Worm (Caenorhabditis elegans): Measurements from ENCODE around the gene nhr-255.

Gene nhr-255

DNA sequence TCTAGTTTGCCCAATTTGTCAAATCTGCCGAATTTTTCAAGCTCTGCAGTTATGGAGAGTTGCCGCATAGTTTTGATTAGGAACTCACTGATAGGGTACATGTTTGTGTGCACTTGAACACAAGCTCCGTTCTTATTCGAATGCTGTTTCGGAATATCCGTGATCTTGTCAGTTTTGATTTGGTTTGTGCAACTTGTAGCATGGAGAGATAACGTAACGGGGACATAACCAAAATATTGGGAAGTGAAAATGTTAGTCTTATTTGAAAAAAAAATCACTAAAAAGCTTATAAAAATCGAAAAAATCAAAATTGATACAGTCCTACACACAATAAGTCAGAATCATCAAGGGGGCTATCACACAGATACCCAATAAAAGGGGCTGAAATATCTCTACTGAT lies 39.6 kb downstream of the nhr-255 start, which contains the start of gene Y7A5A.24:
Gene Y7A5A.24 (minus strand): TSS at position 101 of the 400 bp plus-strand sequence.
- TF ChIP-seq rnt-1 (tag; optimal IDR thresholded peaks at IDR 0.05), result no peak
- no peak for TF ChIP-seq pqm-1 (tag; optimal IDR thresholded peaks at IDR 0.05)
- TF ChIP-seq unc-130 (tag; optimal IDR thresholded peaks at IDR 0.05), result no peak
- TF ChIP-seq efl-1 (optimal IDR thresholded peaks at IDR 0.05), result no peak
- TF ChIP-seq efl-1 (GFP tag; optimal IDR thresholded peaks at IDR 0.05 in 1 of 2), result peak in 1 of 2 experiments; percentile 7
- no peak for TF ChIP-seq unc-86 (tag; optimal IDR thresholded peaks at IDR 0.05)

- no peak for TF ChIP-seq nhr-19 (GFP tag; conservative IDR thresholded peaks at IDR 0.05)
- no peak for TF ChIP-seq sup-37 (GFP tag; optimal IDR thresholded peaks at IDR 0.05)
- TF ChIP-seq nhr-237 (tag; optimal IDR thresholded peaks at IDR 0.05), result no peak
- TF ChIP-seq egl-13 (tag; optimal IDR thresholded peaks at IDR 0.05), result no peak
- TF ChIP-seq ceh-8 (GFP tag; optimal IDR thresholded peaks at IDR 0.05), result no peak
- no peak for TF ChIP-seq unc-98 (GFP tag; IDR thresholded peaks at IDR 0.05)
- no peak for TF ChIP-seq C04F5.9 (tag; optimal IDR thresholded peaks at IDR 0.05)
- TF ChIP-seq unc-62 (GFP tag; optimal IDR thresholded peaks at IDR 0.05), result no peak
- no peak for TF ChIP-seq aly-2 (tag; optimal IDR thresholded peaks at IDR 0.05)
- TF ChIP-seq zip-4 (GFP tag; optimal IDR thresholded peaks at IDR 0.05), result no peak
- TF ChIP-seq ceh-63 (GFP tag; optimal IDR thresholded peaks at IDR 0.05), result no peak
- no peak for TF ChIP-seq elt-3 (tag; optimal IDR thresholded peaks at IDR 0.05)
- no peak for TF ChIP-seq mab-9 (GFP tag; IDR thresholded peaks at IDR 0.05)
Measured at ce11 chrX:15784570-15784969, 42.2 kb downstream of the nhr-255 start, which contains the start of gene Y7A5A.3. Gene Y7A5A.3 (minus strand): TSS chrX:15784670.

- TF ChIP-seq mep-1 (tag; optimal IDR thresholded peaks at IDR 0.05) (no peak), lin-14 (GFP tag; optimal IDR thresholded peaks at IDR 0.05) (no peak), sptf-1 (tag; optimal IDR thresholded peaks at IDR 0.05) (no peak), hlh-17 (GFP tag; optimal IDR thresholded peaks at IDR 0.05; ENCODE audit: borderline replicate concordance) (no peak), pqm-1 (tag; optimal IDR thresholded peaks at IDR 0.05) (no peak), isw-1 (GFP tag; IDR thresholded peaks at IDR 0.05) (no peak), lin-13 (GFP tag; optimal IDR thresholded peaks at IDR 0.05) (no peak), nhr-11 (tag; optimal IDR thresholded peaks at IDR 0.05) (no peak), hpl-2 (GFP tag; optimal IDR thresholded peaks at IDR 0.05) (no peak), irx-1 (tag; optimal IDR thresholded peaks at IDR 0.05) (no peak), fkh-4 (tag; optimal IDR thresholded peaks at IDR 0.05; ENCODE audit: borderline replicate concordance) (no peak), C34B4.2 (tag; optimal IDR thresholded peaks at IDR 0.05) (no peak), ceh-82 (tag; optimal IDR thresholded peaks at IDR 0.05) (no peak), nhr-12 (tag; optimal IDR thresholded peaks at IDR 0.05) (no peak), mef-2 (tag; optimal IDR thresholded peaks at IDR 0.05) (no peak), tlp-1 (tag; optimal IDR thresholded peaks at IDR 0.05) (no peak), nhr-20 (tag; optimal IDR thresholded peaks at IDR 0.05) (no peak), ets-5 (GFP tag; IDR thresholded peaks at IDR 0.05) (no peak), nhr-84 (tag; optimal IDR thresholded peaks at IDR 0.05) (no peak)
Measured at ce11 chrX:15786726-15787125, 44.3 kb downstream of the nhr-255 start, which contains the start of gene Y7A5A.5. Gene Y7A5A.5 (minus strand): TSS chrX:15786826.

Measured in whole organism, L1 larva.